Fruit fly (Drosophila melanogaster) whole organism, wandering third instar larva: Measurements from ENCODE around the gene Trmt112.

Source experiments
- Myc ChIP-seq: fragments of >200 bp; optimal IDR thresholded peaks from 2 replicates; lab custom pipeline; 2017
- Rel ChIP-seq, 2 experiments: fragments of 200-800 bp; sonication (Bioruptor generic) in 1 of 2; optimal IDR thresholded peaks; 2 replicates in 1 of 2; 3 replicates in 1 of 2; lab custom pipeline; 2016 to 2019; ENCODE audit warnings: mild to moderate bottlenecking in 2 of 2, missing biosample characterization in 2 of 2, missing genetic modification characterization in 2 of 2, moderate library complexity in 1 of 2
- jim ChIP-seq: fragments of 175-275, 200-325 bp; sonication (Bioruptor generic); optimal IDR thresholded peaks from 2 replicates; lab custom pipeline; 2016; ENCODE audit warnings: missing biosample characterization, mild to moderate bottlenecking, missing genetic modification characterization
- pan ChIP-seq: fragments of >200 bp; optimal IDR thresholded peaks from 2 replicates; lab custom pipeline; 2017
- psq ChIP-seq: fragments of 200-800 bp; sonication (Bioruptor generic); optimal IDR thresholded peaks from 3 replicates; lab custom pipeline; 2017; ENCODE audit warnings: missing biosample characterization, mild to moderate bottlenecking, missing genetic modification characterization, moderate library complexity
- tai ChIP-seq: sonication (Bioruptor generic); optimal IDR thresholded peaks from 2 replicates; lab custom pipeline; 2016; ENCODE audit warnings: missing biosample characterization, missing genetic modification characterization
- usp ChIP-seq: fragments of >200 bp; optimal IDR thresholded peaks from 2 replicates; lab custom pipeline; 2017; ENCODE audit warnings: missing biosample characterization, missing genetic modification characterization

DNA sequence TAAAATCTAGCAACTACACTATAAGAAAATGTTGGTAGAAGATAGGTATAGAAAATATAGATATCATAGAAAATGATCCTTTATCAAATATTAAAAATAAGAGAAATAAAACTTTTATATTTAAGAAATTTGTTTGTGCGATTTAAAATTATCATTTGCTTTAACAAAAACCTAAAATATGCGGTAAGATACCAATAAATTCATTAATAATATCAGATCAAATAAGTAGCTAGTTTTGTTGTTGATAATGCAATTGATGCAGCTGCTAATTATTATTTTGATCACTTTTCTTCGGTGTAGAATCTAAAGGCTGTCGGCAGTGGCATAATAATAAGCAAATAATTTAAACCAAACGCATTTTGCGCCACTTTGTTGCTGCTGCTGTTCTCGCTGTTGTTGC, 7.6 kb upstream of the Trmt112 start:
- TF ChIP-seq Rel (GFP tag; optimal IDR thresholded peaks at IDR 0.05; lab: Kevin White, UChicago): no peak
- TF ChIP-seq Rel (tag; optimal IDR thresholded peaks at IDR 0.05; lab: Kevin White, UChicago): no peak
- no peak for TF ChIP-seq pan (lab: Kevin White, UChicago)
- TF ChIP-seq Myc: no peak
- TF ChIP-seq psq: no peak
- no peak for TF ChIP-seq usp (GFP tag; lab: Kevin White, UChicago)
- TF ChIP-seq tai (GFP tag; lab: Kevin White, UChicago): no peak
- TF ChIP-seq jim: no peak
